Fruit fly (Drosophila melanogaster) whole organism, prepupa: Measurements from ENCODE around the gene Mettl3.

Source experiments
- CG10669 ChIP-seq: fragments of 200-800 bp; sonication (Bioruptor generic); optimal IDR thresholded peaks from 3 replicates; lab custom pipeline; 2018; ENCODE audit warnings: missing biosample characterization, mild to moderate bottlenecking, missing genetic modification characterization, moderate library complexity
- CG11762 ChIP-seq: fragments of 200-800 bp; sonication (Bioruptor generic); optimal IDR thresholded peaks from 3 replicates; lab custom pipeline; 2016; ENCODE audit warnings: missing biosample characterization, missing genetic modification characterization; ENCODE audit not compliant: insufficient read depth
- CG15336 ChIP-seq: fragments of 200-800 bp; sonication (Bioruptor generic); IDR thresholded peaks from 2 replicates; pipeline ENCODE4 v1.3.6; 2022; ENCODE audit warnings: missing biosample characterization, missing genetic modification characterization
- CG1621 ChIP-seq: fragments of 200-800 bp; sonication (Bioruptor generic); optimal IDR thresholded peaks from 3 replicates; lab custom pipeline; 2018; ENCODE audit warnings: missing biosample characterization, mild to moderate bottlenecking, missing genetic modification characterization
- CG32006 ChIP-seq: fragments of 200-800 bp; sonication (Bioruptor generic); optimal IDR thresholded peaks from 3 replicates; lab custom pipeline; 2017; ENCODE audit warnings: missing biosample characterization, mild to moderate bottlenecking, missing genetic modification characterization
- CG3919 ChIP-seq: fragments of 200-800 bp; sonication (Bioruptor generic); optimal IDR thresholded peaks from 3 replicates; lab custom pipeline; 2016; ENCODE audit warnings: missing biosample characterization, missing genetic modification characterization
- CG6163 ChIP-seq: fragments of 200-800 bp; sonication (Bioruptor generic); IDR thresholded peaks from 3 replicates; pipeline ENCODE4 v1.3.6; 2022; ENCODE audit warnings: missing biosample characterization, missing genetic modification characterization
- CG6854 ChIP-seq: fragments of 200-800 bp; sonication (Bioruptor generic); optimal IDR thresholded peaks from 2 replicates; lab custom pipeline; 2017; ENCODE audit warnings: missing biosample characterization, mild to moderate bottlenecking, missing genetic modification characterization
- CG8119 ChIP-seq: fragments of 200-800 bp; sonication (Bioruptor generic); IDR thresholded peaks from 3 replicates; pipeline ENCODE4 v1.3.6; 2022; ENCODE audit warnings: missing biosample characterization, missing genetic modification characterization
- CG8632 ChIP-seq: fragments of 200-800 bp; sonication (Bioruptor generic); optimal IDR thresholded peaks from 3 replicates; lab custom pipeline; 2016; ENCODE audit warnings: missing biosample characterization, missing genetic modification characterization
- Eip78C ChIP-seq: fragments of 200-800 bp; sonication (Bioruptor generic); peaks from one replicate; lab custom pipeline; 2016; ENCODE audit warnings: missing biosample characterization, missing genetic modification characterization
- Ets21C ChIP-seq: fragments of 200-800 bp; sonication (Bioruptor generic); optimal IDR thresholded peaks from 3 replicates; lab custom pipeline; 2016; ENCODE audit warnings: missing biosample characterization, missing genetic modification characterization
- Hr38 ChIP-seq: sonication (Bioruptor generic); optimal IDR thresholded peaks from 2 replicates; lab custom pipeline; 2016; ENCODE audit warnings: missing biosample characterization, missing genetic modification characterization
- acj6 ChIP-seq: fragments of 200-800 bp; sonication (Bioruptor generic); optimal IDR thresholded peaks from 3 replicates; lab custom pipeline; 2016; ENCODE audit warnings: missing biosample characterization, missing genetic modification characterization
- dac ChIP-seq: fragments of 200-800 bp; sonication (Bioruptor generic); optimal IDR thresholded peaks from 2 replicates; lab custom pipeline; 2017; ENCODE audit warnings: missing biosample characterization, mild to moderate bottlenecking, missing genetic modification characterization
- fd59A ChIP-seq: fragments of 200-800 bp; sonication (Bioruptor generic); optimal IDR thresholded peaks from 2 replicates; lab custom pipeline; 2017; ENCODE audit warnings: missing biosample characterization, mild to moderate bottlenecking, missing genetic modification characterization, missing genetic modification reagents
- fd85E ChIP-seq: fragments of 200-800 bp; sonication (Bioruptor generic); optimal IDR thresholded peaks from 3 replicates; lab custom pipeline; 2016; ENCODE audit warnings: missing biosample characterization, missing genetic modification characterization
- net ChIP-seq: fragments of 200-800 bp; sonication (Bioruptor generic); optimal IDR thresholded peaks from 3 replicates; lab custom pipeline; 2016; ENCODE audit warnings: missing biosample characterization, missing genetic modification characterization
- spab ChIP-seq: fragments of 200-800 bp; sonication (Bioruptor generic); optimal IDR thresholded peaks from 2 replicates; lab custom pipeline; 2017; ENCODE audit warnings: missing biosample characterization, mild to moderate bottlenecking, missing genetic modification characterization, missing genetic modification reagents
- ss ChIP-seq, 2 experiments: fragments of 200-800 bp; sonication (Bioruptor generic); optimal IDR thresholded peaks; 2 replicates in 1 of 2; 3 replicates in 1 of 2; lab custom pipeline; 2017 to 2018; ENCODE audit warnings: mild to moderate bottlenecking in 2 of 2, missing biosample characterization in 2 of 2, missing genetic modification characterization in 2 of 2, moderate library complexity in 1 of 2
- topi ChIP-seq: fragments of 200-800 bp; sonication (Bioruptor generic); optimal IDR thresholded peaks from 3 replicates; lab custom pipeline; 2016; ENCODE audit warnings: missing biosample characterization, missing genetic modification characterization

Mettl3 gene

dm6 chr3R:24079110-24079509 is 47.2 kb downstream of the Mettl3 start (continued):
- TF ChIP-seq ss (GFP tag; optimal IDR thresholded peaks at IDR 0.05; lab: Kevin White, UChicago) (no peak), topi (GFP tag; lab: Kevin White, UChicago) (no peak), fd59A (GFP tag; lab: Kevin White, UChicago) (no peak), CG3919 (peak; percentile 10), CG8119 (peak; percentile 49; the same call in 1 of the 3 replicates), Ets21C (no peak), CG10669 (GFP tag; lab: Kevin White, UChicago) (no peak), Hr38 (GFP tag; lab: Kevin White, UChicago) (no peak), CG32006 (GFP tag; lab: Kevin White, UChicago) (peak; percentile 42), CG1621 (tag; lab: Kevin White, UChicago) (no peak), fd85E (no peak), dac (no peak), Eip78C (GFP tag; lab: Kevin White, UChicago) (peak; percentile 29), CG8632 (GFP tag; lab: Kevin White, UChicago) (peak; percentile 9), CG6854 (GFP tag; lab: Kevin White, UChicago) (no peak), net (peak; percentile 18), CG15336 (GFP tag; lab: Robert Waterston, UW) (0 out of 2 replicates have a peak, but pooled peaks have one; percentile 13)

DNA sequence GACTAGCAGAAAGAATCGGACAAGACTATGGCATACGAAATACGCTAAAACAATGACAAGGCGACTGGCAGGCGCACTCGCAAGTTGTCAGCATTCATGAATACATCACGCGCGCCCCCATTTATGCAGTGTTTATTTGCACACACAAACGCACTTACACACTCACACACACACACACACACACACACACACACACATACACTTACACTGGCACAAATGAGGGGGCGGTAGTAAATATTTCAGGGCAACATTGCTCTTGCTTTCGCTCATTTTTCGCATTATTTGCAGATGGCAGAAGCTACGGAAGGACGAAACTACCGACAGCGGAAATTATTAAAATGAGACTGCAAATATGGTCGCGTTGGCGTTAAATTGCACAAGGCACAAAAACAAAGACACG is 47.7 kb downstream of the Mettl3 start:
- TF ChIP-seq CG3919 (no peak), fd85E (no peak), spab (no peak), CG8632 (GFP tag; lab: Kevin White, UChicago) (no peak), CG11762 (GFP tag; lab: Kevin White, UChicago) (no peak), Eip78C (GFP tag; lab: Kevin White, UChicago) (no peak), net (no peak), acj6 (GFP tag; lab: Kevin White, UChicago) (no peak), CG6163 (GFP tag; lab: Robert Waterston, UW) (no peak)
- TF ChIP-seq, all 60 proteins: peak for 0
